Fruit fly (Drosophila melanogaster) whole organism, larva: ENCODE measurements around the gene Rab9.

Experiments
- noc ChIP-seq: fragments of 200-800 bp; sonication (Bioruptor generic); optimal IDR thresholded peaks from 3 replicates; lab custom pipeline; 2019; ENCODE audit warnings: missing biosample characterization, mild to moderate bottlenecking, missing genetic modification characterization, moderate library complexity

Gene Rab9

DNA sequence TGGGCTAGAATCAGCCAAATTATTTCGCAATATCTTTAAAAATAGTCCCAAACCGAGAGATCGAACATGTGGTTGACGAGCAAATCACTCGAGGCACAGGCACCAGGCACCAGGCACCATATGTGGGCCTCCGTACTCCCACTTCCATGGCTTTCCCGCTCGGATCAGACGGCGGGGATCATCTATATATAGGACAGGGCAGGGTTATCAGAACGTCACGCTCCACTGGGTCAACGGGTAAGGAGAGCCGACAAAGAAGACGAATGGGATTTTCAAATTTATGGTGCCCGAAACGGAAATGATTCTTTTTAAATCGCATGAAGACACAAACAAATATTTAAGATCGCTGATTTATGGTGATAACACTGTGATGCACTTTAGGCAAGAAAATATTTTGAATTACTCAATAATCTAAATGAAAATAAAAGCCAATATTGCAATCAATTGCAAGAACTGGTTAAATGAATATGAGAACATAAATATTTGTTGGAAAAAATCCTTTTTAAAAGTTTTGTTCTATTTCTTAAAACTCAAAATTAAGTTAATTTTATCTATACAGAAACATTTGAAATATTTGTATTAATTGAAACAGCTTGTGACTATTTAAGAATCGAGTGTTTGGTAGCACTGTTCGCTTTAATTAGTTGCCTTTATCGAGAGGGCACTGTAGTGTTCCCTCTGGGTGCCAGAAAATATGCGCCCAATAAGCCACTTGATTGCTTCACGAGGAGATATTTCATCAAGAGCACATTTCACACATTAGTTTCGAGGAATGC, 19.1 kb upstream of the Rab9 start:
- TF ChIP-seq noc (tag; lab: Kevin White, UChicago): no peak

DNA sequence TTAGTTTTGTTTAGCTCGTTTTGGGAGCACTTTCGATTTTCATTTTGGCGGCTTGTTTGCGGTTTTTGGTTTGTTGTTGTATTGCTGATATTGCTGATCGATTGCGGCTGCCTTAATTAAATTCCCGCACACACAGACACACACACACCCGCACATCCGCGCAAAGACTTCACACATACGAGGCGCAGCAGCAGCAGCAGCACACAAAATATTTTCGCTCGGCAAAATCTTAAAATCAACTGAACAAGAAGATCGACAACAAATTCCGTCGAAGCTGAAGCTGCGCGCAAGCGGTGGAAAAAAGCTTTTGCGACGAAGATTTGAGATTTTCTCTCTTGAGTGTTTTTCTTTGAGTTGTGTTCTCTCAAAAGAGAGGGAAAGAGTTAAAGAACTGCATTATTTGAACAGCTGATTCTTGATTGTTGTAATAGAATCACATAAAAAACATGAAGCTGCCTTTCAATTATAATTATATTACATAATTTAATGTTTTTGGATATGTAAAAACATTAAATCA, 18.1 kb upstream of the Rab9 start:
- TF ChIP-seq noc (tag; lab: Kevin White, UChicago): no peak

DNA sequence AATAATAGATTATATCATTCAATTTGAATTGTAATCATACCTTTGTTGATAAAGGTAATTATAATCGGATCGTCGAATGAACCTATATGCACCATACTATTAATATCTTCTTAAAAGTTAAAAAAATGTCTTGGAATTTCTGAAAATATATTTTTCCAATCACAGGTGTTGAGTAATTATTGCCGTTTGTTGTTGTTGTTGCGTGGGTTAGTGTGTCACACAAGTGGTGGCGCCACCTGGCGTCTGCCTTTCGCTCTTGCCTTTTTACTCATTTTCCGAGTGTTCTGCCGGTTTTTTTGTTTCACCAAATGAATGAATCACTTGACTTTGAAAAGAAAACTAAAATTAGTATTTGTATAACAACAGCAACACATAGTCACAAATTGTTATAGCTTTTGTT, 17.2 kb upstream of the Rab9 start:
- no peak for TF ChIP-seq noc (tag; lab: Kevin White, UChicago)

DNA sequence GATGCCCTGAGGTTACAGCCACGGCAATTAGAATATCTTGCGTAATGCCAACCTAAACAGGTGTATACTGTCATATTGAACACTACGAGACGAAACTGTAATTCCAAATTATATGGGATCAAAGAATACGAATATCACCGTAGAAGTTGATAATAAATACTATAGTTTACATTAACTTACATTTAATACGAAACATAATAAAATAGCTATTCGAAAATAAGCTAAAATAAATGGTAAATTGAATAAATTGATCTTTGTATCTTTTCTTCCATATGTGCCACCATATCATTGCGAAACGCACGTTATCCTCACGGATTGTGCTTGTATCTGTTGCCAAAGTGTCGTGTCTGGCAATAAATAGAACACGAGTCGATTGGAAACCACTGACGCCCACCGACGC, 16.5 kb upstream of the Rab9 start:
- TF ChIP-seq noc (tag; lab: Kevin White, UChicago): no peak

DNA sequence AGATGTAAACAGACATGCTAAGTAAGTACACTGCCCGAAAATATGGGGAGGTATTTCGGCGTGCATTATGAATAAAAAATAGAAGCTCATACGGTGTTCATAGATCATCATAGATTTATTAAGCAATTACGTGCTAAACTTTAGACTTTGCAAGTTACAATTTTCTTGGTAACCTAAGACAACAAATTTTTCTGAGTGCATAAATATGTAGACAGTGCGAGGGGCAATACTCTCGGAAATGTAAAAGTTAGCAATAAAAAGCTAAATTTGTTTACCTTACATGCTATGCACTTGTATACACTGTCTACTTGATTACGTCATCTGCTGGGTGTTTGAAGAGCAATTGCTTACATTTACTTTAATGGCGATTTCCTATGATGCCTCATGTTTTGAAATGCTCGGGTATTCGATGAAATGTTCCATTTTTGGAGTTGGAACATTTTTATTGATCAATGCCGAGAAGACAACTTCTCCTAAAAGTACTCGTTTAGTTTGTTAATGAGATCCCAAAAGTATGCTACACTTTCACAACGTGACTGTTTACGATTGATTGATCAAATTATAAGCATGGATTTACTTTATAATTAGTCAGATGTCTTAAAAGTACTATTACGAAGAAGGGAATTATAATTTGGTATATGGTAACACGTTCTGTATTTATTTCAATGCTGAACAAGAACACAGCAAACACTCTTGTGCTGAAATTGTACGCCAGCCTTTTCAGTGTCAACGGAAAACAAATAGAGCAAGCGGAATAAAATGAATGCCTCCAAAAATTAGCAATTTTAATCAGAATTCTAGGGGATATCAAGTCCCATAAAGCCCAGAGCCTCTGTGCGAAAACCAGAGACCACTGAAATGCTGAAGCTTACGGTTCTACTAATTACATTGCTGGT, 15.5 kb upstream of the Rab9 start, which contains the start of gene Lectin-galC1:
TSS of gene Lectin-galC1 (plus strand) at position 846 of the 896 bp plus-strand sequence.
- no peak for TF ChIP-seq noc (tag; lab: Kevin White, UChicago)

DNA sequence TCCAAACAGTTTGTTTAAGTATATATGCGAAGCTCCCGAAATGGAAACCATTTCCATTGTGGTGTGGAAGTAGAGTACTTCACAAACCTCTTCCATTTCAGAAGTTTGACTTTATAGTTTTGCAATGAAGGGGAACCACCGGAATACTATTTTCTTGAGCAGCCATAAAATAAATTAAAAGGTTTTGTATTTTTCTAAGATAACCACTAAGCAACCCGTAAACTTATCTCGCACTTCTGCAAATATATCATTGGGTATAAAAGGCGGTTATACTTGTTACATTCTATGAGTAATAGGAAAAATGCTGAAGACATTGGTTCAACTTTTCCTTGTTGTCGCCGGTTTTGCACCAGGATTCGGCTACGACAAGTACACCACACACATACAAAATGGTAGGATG, 14.4 kb upstream of the Rab9 start, which contains the start of gene lectin-37Da:
TSS of gene lectin-37Da (plus strand) at position 301 of the 400 bp plus-strand sequence.
- TF ChIP-seq noc (tag; lab: Kevin White, UChicago): no peak

DNA sequence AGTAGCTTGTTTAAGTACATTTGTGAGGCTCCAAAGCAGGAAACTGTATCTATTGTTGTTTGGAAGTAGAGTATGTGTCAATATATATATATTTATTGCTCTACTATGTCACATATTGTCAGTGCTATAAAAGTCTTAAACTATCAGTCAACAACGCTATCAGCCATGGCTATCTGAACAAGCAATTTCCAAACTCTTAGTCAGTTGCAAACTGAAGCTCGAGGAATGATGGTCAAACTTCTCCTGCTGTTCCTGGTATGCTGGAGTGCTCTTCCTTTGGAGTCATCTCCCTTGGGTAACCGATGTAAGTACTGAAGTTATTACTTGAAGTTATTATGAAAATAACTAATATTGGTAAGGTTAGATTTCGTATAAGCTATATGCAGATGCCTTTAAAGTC, 13.5 kb upstream of the Rab9 start, which contains the start of gene lectin-37Db:
TSS of gene lectin-37Db (plus strand) at position 204 of the 400 bp plus-strand sequence.
- no peak for TF ChIP-seq noc (tag; lab: Kevin White, UChicago)

DNA sequence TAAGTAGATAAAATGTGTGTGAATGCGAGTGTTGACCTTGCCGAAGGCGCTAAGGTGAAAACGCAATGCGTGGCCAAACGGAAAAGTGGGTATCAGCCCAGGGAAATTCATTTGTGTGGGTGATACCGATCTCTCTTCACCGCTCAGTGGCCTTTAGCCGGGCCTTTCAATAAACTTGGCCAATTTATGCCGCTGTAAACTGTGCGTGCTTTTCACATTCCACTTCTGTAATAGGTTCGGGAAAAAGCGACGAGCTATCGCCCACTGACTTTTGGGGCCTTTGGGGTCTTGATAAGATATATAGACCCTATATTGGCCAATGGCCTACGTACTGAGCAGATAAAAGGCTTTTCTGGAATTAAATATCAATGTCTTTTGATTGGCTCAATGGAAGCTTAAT, 10.8 kb upstream of the Rab9 start:
- TF ChIP-seq noc (tag; lab: Kevin White, UChicago): no peak

DNA sequence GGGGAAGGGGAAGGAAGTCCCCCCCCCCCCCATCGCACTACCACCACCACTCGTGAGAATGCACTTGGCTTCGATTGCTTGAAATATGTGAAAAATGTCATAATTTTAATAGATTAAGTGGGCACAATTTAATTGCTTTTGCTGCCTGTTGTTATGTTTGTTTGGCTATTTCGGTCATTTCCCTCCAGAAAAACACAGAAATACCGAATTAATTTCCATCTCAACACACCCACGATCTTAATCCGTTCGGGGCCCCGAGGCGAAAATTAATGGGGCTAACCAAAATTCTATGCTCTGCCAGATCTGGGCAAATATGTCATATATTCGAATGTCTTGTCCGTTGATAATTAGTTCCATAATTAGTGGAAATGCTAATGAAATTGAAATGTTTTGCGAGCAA, 9.7 kb upstream of the Rab9 start:
- no peak for TF ChIP-seq noc (tag; lab: Kevin White, UChicago)

DNA sequence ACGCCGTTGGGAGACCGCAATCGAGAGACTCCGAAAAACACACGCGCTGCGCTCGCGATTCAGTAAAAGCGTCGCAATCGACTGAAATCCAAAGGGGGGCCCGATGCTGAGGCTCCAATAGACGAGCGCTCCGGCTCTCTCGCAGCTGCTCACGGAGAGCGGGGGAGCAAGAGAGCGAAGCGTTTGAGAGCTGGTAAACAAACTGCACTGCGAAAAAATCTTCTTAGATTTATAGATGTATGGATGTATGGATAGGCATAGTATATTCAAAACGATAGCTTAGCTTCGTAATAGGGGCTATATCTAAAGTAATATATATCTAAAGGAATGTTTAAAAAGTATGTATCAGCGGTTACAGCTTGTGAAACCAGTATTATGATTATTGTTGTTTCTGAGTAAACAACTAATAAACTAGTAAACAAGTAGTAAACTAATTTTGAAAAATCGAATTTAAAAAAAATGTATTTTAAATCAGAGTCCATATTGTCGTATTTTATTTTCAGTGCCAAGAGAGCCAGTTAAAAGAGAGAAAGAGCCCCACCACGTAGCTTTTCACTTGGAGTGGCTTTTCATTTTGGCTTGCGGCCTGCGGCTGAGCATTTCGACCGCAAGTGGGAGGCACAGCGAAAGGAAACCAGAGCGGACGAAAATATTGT, 8.8 kb upstream of the Rab9 start, which contains the start of the genes Alp12 and CG13085:
TSS of gene Alp12 (plus strand) at position 584 of the 656 bp plus-strand sequence.
TSS of gene CG13085 (plus strand) at position 584 of the 656 bp plus-strand sequence.
- TF ChIP-seq noc (tag; lab: Kevin White, UChicago): peak; percentile 98

DNA sequence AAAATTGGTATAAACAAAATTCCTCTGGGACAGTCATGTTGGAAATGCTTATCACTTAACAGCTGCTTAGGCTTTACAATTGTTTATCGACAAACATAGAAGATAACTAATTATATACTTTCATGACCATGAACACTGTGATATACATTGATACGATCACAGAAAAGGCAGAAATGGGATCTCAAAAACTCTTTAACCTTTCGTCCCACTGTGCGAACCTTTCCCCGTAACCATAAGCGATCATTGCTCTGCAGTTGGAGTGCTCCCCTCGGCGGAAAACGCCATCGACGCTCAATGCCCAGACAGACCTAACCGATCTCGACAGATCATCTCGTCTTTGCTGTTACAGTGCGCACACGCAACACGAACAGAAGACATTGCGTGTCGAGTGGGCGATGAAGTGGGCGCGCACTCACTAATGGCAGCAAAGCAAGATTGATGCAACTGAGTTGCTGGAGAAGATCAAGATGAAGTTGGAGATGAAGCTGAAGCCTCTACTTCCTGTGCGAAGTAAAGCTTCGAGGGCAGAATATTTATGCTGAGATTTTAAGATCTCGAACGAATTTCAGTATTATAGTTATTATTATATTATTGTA, 8.0 kb upstream of the Rab9 start:
- TF ChIP-seq noc (tag; lab: Kevin White, UChicago): no peak

DNA sequence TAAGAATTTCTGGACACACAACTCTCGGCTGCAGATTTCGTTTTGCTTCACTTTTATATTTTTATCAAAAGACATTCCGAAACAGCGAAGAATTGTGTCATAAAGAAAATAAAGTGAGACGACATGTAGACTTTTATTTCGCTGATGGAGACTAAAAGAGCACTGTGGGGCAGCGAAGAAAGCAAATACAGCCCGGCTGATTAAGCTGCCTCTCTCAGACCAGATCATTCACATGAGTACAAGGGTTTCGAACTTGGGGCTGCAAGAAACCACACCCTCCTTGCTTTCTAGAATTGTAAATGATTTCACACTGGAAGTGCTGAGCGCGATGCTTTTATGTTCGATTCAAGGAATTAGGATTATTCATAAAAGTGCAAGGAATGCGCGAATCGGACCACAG, 7.3 kb upstream of the Rab9 start:
- TF ChIP-seq noc (tag; lab: Kevin White, UChicago): no peak

DNA sequence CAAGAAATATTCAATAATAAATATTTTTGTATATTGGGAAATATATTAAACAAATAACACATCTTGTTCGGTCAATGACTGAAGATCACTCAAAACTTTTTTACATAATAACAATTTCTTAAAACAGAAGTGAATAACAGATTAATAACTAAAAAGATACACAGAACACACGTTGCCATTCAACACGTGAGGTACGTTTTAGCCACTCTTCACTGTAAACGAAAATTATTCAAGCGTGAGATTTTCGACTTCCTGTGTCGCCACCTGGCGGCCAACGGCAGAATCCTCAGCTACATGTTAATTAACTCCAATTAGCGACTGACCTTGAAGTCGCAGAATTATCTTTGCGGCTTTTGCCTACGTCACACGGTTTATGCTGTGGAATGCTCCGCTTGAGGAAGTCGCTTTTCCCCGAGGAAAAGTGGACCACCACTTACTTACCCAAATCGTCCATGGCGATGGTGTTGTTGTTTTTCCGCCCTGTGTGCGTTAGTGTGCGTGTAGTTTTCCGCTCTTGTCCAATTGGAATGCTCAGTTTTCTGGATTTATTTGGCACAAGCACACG, 6.5 kb upstream of the Rab9 start:
- peak; percentile 75 for TF ChIP-seq noc (tag; lab: Kevin White, UChicago)

DNA sequence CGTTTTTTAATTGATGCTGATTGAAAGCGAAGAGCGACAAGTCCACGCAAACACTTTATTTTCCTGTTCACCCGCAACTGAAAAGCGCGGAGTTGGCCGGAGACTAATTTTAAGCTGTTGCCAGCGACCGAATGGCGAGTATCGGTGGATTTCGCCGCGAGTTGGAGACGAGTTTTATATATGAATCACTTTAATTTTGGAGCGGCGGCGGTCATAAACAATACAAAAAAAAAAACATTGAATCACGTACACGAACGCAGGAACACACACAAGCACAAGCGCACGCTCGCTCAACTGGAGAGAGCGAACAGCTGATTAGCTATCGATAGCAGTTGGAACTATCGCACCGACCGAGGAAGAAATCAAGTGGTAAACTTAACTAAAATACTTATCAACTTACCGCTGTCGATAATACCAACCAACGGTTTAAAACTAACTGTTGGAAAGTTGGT, 6.0 kb upstream of the Rab9 start, which contains the start of gene Pax:
TSS of gene Pax (minus strand) at position 267 of the 452 bp plus-strand sequence.
- no peak for TF ChIP-seq noc (tag; lab: Kevin White, UChicago)
